Fruit fly (Drosophila melanogaster) whole organism: ENCODE results near the gene CG42249.

ENCODE experiments used
- CG8478 ChIP-seq: fragments of >200 bp; optimal IDR thresholded peaks from 2 replicates; lab custom pipeline; 2018; ENCODE audit warnings: inconsistent platforms
- Dll ChIP-seq: fragments of >200 bp; optimal IDR thresholded peaks from 2 replicates; lab custom pipeline; 2017
- pan ChIP-seq: fragments of >200 bp; optimal IDR thresholded peaks from 2 replicates; lab custom pipeline; 2017
- psq ChIP-seq: fragments of >200 bp; optimal IDR thresholded peaks from 2 replicates; lab custom pipeline; 2017
- usp ChIP-seq: fragments of >200 bp; optimal IDR thresholded peaks from 2 replicates; lab custom pipeline; 2017; ENCODE audit warnings: missing biosample characterization, missing genetic modification characterization, mixed read lengths

- TF ChIP-seq pan: no peak
- no peak for TF ChIP-seq usp (GFP tag; lab: Kevin White, UChicago)
- TF ChIP-seq CG8478 (lab: Kevin White, UChicago): no peak
- TF ChIP-seq psq: no peak
- TF ChIP-seq Dll: no peak
Measured at dm6 chrX:11148272-11148835, 52.3 kb downstream of the CG42249 start, which contains the start of gene Ran.
